2 fruit fly cellular contexts compared by ENCODE assay signal in the genomic region with DNA sequence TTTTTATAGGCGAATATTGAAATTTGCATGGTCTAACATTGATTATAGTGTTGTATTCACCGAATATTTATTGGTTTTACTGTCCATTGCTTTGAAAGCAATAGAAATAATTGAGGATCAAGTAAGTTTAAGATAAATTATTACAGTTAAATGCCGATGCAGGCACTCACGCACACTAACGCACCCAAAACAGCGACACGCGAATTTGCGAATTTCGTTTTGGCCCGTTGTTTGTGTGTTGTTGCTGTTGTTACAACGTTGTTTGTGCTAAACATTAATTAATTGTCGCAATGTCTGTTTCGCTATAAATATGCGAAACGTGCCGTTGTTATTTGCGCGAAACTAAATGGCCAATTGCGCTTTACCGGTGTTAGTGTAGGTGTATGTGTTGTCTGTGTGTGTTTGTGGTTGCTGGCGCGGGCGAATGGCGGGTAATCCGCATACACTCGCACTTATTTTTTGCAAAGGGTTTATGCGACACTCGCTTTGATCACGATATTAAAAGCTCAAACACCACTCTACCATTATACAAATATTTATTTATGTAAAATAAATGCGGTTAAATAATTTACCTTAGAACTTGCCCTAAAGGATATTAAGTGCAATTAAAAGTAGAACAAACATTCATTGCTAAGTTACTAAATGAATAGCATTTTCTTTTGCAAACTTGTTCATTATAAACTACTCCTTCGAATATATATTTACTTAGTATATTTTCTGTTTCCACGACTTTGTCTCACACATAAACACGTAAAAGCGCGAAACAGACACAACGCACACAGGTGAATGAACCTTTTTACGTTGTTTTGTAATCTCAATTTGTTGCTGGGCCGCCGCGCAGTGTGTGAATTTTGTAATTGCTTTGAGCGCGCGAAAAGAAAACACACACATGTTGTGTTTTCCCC.
A peak's percentile ranks its signal among the peaks of the same experiment; 100 is the strongest.
TF ChIP-seq lines count a peak whose summit lies in the region.

No protein-coding gene starts in this region.

TF ChIP-seq in whole organism, embryonic, 481 proteins besides CTCF, POLR2A, EP300 and RAD21 (continued from another document):
- TF ChIP-seq lbe (GFP tag; optimal IDR thresholded peaks at IDR 0.05; lab: Kevin White, UChicago) (peak; percentile 28), Atf6 (GFP tag; IDR thresholded peaks at IDR 0.05; lab: Robert Waterston, UW) (0 out of 2 replicates have a peak, but pooled peaks have one; percentile 14), Ada2b (GFP tag; IDR thresholded peaks at IDR 0.05; lab: Robert Waterston, UW) (no peak), lola (GFP tag; optimal IDR thresholded peaks at IDR 0.05; lab: Kevin White, UChicago) (no peak), Bteb2 (GFP tag; optimal IDR thresholded peaks at IDR 0.05; lab: Kevin White, UChicago) (no peak), CG9437 (GFP tag; optimal IDR thresholded peaks at IDR 0.05; lab: Kevin White, UChicago) (peak; percentile 92), Xbp1 (GFP tag; optimal IDR thresholded peaks at IDR 0.05; lab: Kevin White, UChicago) (no peak), bcd (GFP tag; optimal IDR thresholded peaks at IDR 0.05; lab: Kevin White, UChicago) (peak; percentile 11), corto (GFP tag; optimal IDR thresholded peaks at IDR 0.05; lab: Kevin White, UChicago) (peak; percentile 69), Nf-YC (tag; optimal IDR thresholded peaks at IDR 0.05; lab: Kevin White, UChicago) (no peak), CG10366 (GFP tag; IDR thresholded peaks at IDR 0.05; lab: Robert Waterston, UW) (no peak), CG14014 (GFP tag; IDR thresholded peaks at IDR 0.05; lab: Robert Waterston, UW) (0 out of 2 replicates have a peak, but pooled peaks have one; percentile 10), cwo (GFP tag; optimal IDR thresholded peaks at IDR 0.05; lab: Kevin White, UChicago) (peak; percentile 14), D19A (tag; optimal IDR thresholded peaks at IDR 0.05; lab: Kevin White, UChicago) (no peak), Sin3A (optimal IDR thresholded peaks at IDR 0.05; lab: Kevin White, UChicago) (peak; percentile 9), CG15479 (GFP tag; optimal IDR thresholded peaks at IDR 0.05; lab: Kevin White, UChicago) (peak; percentile 53), zfh1 (GFP tag; IDR thresholded peaks at IDR 0.05; lab: Robert Waterston, UW) (no peak), NC2β (GFP tag; optimal IDR thresholded peaks at IDR 0.05; lab: Kevin White, UChicago) (no peak), so (GFP tag; IDR thresholded peaks at IDR 0.05; lab: Robert Waterston, UW) (0 out of 3 replicates have a peak, but pooled peaks have one; percentile 37), her (GFP tag; optimal IDR thresholded peaks at IDR 0.05; lab: Kevin White, UChicago) (no peak), CG14667 (GFP tag; IDR thresholded peaks at IDR 0.05; lab: Robert Waterston, UW) (no peak), CG31224 (GFP tag; IDR thresholded peaks at IDR 0.05; lab: Robert Waterston, UW) (0 out of 2 replicates have a peak, but pooled peaks have one; percentile 23), Dbx (GFP tag; IDR thresholded peaks at IDR 0.05; lab: Robert Waterston, UW) (0 out of 3 replicates have a peak, but pooled peaks have one; percentile 34), CG11247 (GFP tag; IDR thresholded peaks at IDR 0.05; lab: Robert Waterston, UW) (no peak), CG2712 (tag; optimal IDR thresholded peaks at IDR 0.05; lab: Kevin White, UChicago) (no peak), ftz-f1 (GFP tag; optimal IDR thresholded peaks at IDR 0.05; lab: Kevin White, UChicago) (no peak)

TF ChIP-seq in whole organism, prepupa, 60 proteins besides CTCF, POLR2A, EP300 and RAD21 (continued from another document):
- TF ChIP-seq Hr4 (GFP tag; optimal IDR thresholded peaks at IDR 0.05; lab: Kevin White, UChicago) (peak; percentile 80), CG34406 (GFP tag; optimal IDR thresholded peaks at IDR 0.05; lab: Kevin White, UChicago) (peak; percentile 88), CG7368 (GFP tag; optimal IDR thresholded peaks at IDR 0.05; lab: Kevin White, UChicago) (peak; percentile 69), fd85E (GFP tag; optimal IDR thresholded peaks at IDR 0.05; lab: Kevin White, UChicago) (no peak), Ets21C (GFP tag; optimal IDR thresholded peaks at IDR 0.05; lab: Kevin White, UChicago) (peak; percentile 60), spab (GFP tag; optimal IDR thresholded peaks at IDR 0.05; lab: Kevin White, UChicago) (peak; percentile 17), CG15336 (GFP tag; IDR thresholded peaks at IDR 0.05; lab: Robert Waterston, UW) (peak; percentile 88), Lpt (GFP tag; optimal IDR thresholded peaks at IDR 0.05; lab: Kevin White, UChicago) (peak; percentile 69), ss (GFP tag; optimal IDR thresholded peaks at IDR 0.05; lab: Kevin White, UChicago) (peak; percentile 49 to 76), CG9139 (GFP tag; optimal IDR thresholded peaks at IDR 0.05; lab: Kevin White, UChicago) (peak; percentile 35), CG10669 (GFP tag; optimal IDR thresholded peaks at IDR 0.05; lab: Kevin White, UChicago) (peak; percentile 57), fd59A (GFP tag; optimal IDR thresholded peaks at IDR 0.05; lab: Kevin White, UChicago) (peak; percentile 63), cyc (GFP tag; optimal IDR thresholded peaks at IDR 0.05; lab: Kevin White, UChicago) (peak; percentile 77), OdsH (GFP tag; optimal IDR thresholded peaks at IDR 0.05; lab: Kevin White, UChicago) (peak; percentile 86), lz (GFP tag; optimal IDR thresholded peaks at IDR 0.05; lab: Kevin White, UChicago) (peak; percentile 84)
